Fruit fly (Drosophila melanogaster): ENCODE data around the gene CG14823.

CG14823 gene

DNA sequence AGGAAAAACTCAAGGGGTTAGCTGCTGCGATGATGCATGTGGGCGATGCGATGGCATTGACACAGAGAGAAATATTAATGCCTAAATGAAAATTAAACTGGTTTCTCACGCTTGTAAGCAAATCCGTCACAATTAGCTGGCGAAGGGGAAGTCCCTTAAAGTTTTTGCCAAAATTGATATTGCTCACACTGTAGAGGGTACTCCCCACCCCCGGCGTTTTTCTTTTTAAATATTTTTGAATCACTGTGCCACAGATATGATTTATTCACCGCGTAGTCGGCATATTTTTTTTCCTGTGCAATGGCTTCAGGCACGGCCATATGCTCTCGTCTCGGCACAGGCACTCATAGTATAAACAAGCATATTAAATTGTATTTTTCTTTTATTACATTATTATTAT, 21.2 kb downstream of the CG14823 start (continued):
- 0 out of 3 replicates have a peak, but pooled peaks have one; percentile 29 for TF ChIP-seq zfh1 (GFP tag; IDR thresholded peaks at IDR 0.05)
- no peak for TF ChIP-seq wdn (GFP tag; IDR thresholded peaks at IDR 0.05)
- no peak for TF ChIP-seq CG15514 (GFP tag; optimal IDR thresholded peaks at IDR 0.05)
- TF ChIP-seq klu (GFP tag; IDR thresholded peaks at IDR 0.05): no peak
- TF ChIP-seq CG16779 (GFP tag; IDR thresholded peaks at IDR 0.05): no peak
- TF ChIP-seq tin (GFP tag; optimal IDR thresholded peaks at IDR 0.05): no peak
- TF ChIP-seq grn (GFP tag; optimal IDR thresholded peaks at IDR 0.05): no peak
- no peak for TF ChIP-seq BtbVII (GFP tag; optimal IDR thresholded peaks at IDR 0.05)
- no peak for TF ChIP-seq pho (GFP tag; optimal IDR thresholded peaks at IDR 0.05)
- no peak for TF ChIP-seq CG1233 (GFP tag; optimal IDR thresholded peaks at IDR 0.05)
- TF ChIP-seq CG7556 (GFP tag; optimal IDR thresholded peaks at IDR 0.05): no peak
- no peak for TF ChIP-seq CG2199 (GFP tag; IDR thresholded peaks at IDR 0.05)
- no peak for TF ChIP-seq D19B (GFP tag; optimal IDR thresholded peaks at IDR 0.05)
- TF ChIP-seq CG3407 (GFP tag; optimal IDR thresholded peaks at IDR 0.05): no peak
- TF ChIP-seq CG9215 (GFP tag; IDR thresholded peaks at IDR 0.05): no peak
- no peak for TF ChIP-seq NFAT (GFP tag; IDR thresholded peaks at IDR 0.05)
- TF ChIP-seq CG10979 (tag; optimal IDR thresholded peaks at IDR 0.05): no peak
- TF ChIP-seq Ptx1 (GFP tag; IDR thresholded peaks at IDR 0.05): peak; percentile 62
- no peak for TF ChIP-seq fu2 (GFP tag; optimal IDR thresholded peaks at IDR 0.05)
- TF ChIP-seq kah (GFP tag; optimal IDR thresholded peaks at IDR 0.05): no peak
- no peak for TF ChIP-seq unc-4 (GFP tag; IDR thresholded peaks at IDR 0.05; ENCODE audit: partially characterized antibody)
- TF ChIP-seq CG13894 (tag; optimal IDR thresholded peaks at IDR 0.05): no peak
- TF ChIP-seq CG17385 (GFP tag; optimal IDR thresholded peaks at IDR 0.05): no peak
- no peak for TF ChIP-seq psq (GFP tag; optimal IDR thresholded peaks at IDR 0.05)
- TF ChIP-seq Nf-YC (tag; optimal IDR thresholded peaks at IDR 0.05): no peak
- TF ChIP-seq CG33557 (GFP tag; optimal IDR thresholded peaks at IDR 0.05): no peak
- TF ChIP-seq CG10462 (GFP tag; optimal IDR thresholded peaks at IDR 0.05): no peak
- TF ChIP-seq ewg (GFP tag; optimal IDR thresholded peaks at IDR 0.05): no peak
- TF ChIP-seq CG9727 (GFP tag; optimal IDR thresholded peaks at IDR 0.05): no peak
- no peak for TF ChIP-seq CG30403 (GFP tag; optimal IDR thresholded peaks at IDR 0.05)
- no peak for TF ChIP-seq pan (optimal IDR thresholded peaks at IDR 0.05)
- peak in 1 of 2 experiments; percentile 32 for TF ChIP-seq pan (GFP tag; optimal IDR thresholded peaks at IDR 0.05 in 1 of 2, IDR thresholded peaks at IDR 0.05 in 1 of 2)
- TF ChIP-seq fru (optimal IDR thresholded peaks at IDR 0.05): no peak
- no peak for TF ChIP-seq CG11093 (GFP tag; IDR thresholded peaks at IDR 0.05)
- 0 out of 3 replicates have a peak, but pooled peaks have one; percentile 25 for TF ChIP-seq Mrtf (GFP tag; IDR thresholded peaks at IDR 0.05)
- TF ChIP-seq CG4854 (GFP tag; optimal IDR thresholded peaks at IDR 0.05): no peak
- no peak for TF ChIP-seq CG12659 (GFP tag; optimal IDR thresholded peaks at IDR 0.05)
- TF ChIP-seq CG11504 (tag; optimal IDR thresholded peaks at IDR 0.05): peak; percentile 39
- no peak for TF ChIP-seq nmo (GFP tag; optimal IDR thresholded peaks at IDR 0.05)
- no peak for TF ChIP-seq CG12942 (GFP tag; optimal IDR thresholded peaks at IDR 0.05)
- no peak for TF ChIP-seq CG8944 (GFP tag; optimal IDR thresholded peaks at IDR 0.05)
- TF ChIP-seq CG4282 (GFP tag; optimal IDR thresholded peaks at IDR 0.05): no peak
- no peak for TF ChIP-seq Bteb2 (GFP tag; optimal IDR thresholded peaks at IDR 0.05)
- no peak for TF ChIP-seq toy (GFP tag; IDR thresholded peaks at IDR 0.05)
- no peak for TF ChIP-seq CG6272 (GFP tag; IDR thresholded peaks at IDR 0.05)
- TF ChIP-seq lov (optimal IDR thresholded peaks at IDR 0.05): no peak
- no peak for TF ChIP-seq lov (GFP tag; IDR thresholded peaks at IDR 0.05)
- 0 out of 2 replicates have a peak, but pooled peaks have one; percentile 24 for TF ChIP-seq CG32772 (GFP tag; IDR thresholded peaks at IDR 0.05)
- no peak for TF ChIP-seq shn (GFP tag; optimal IDR thresholded peaks at IDR 0.05)
- no peak for TF ChIP-seq CG3838 (GFP tag; optimal IDR thresholded peaks at IDR 0.05)
- no peak for TF ChIP-seq CG8359 (GFP tag; optimal IDR thresholded peaks at IDR 0.05; ENCODE audit: borderline replicate concordance)
- no peak for TF ChIP-seq ATbp (GFP tag; optimal IDR thresholded peaks at IDR 0.05)
- TF ChIP-seq Ravus (GFP tag; IDR thresholded peaks at IDR 0.05): no peak

All from whole organism, embryonic.